Fruit fly (Drosophila melanogaster): ENCODE data around the gene Mhc.

The Mhc gene

dm6 chr2L:16798705-16799104, 32.3 kb downstream of the Mhc start, which contains the start of gene Ugt37D1 (continued):
- TF ChIP-seq CG3065 (GFP tag; optimal IDR thresholded peaks at IDR 0.05) = no peak
- TF ChIP-seq tx (GFP tag; optimal IDR thresholded peaks at IDR 0.05) = no peak
- no peak for TF ChIP-seq Vsx1 (GFP tag; optimal IDR thresholded peaks at IDR 0.05)
- no peak for TF ChIP-seq cas (GFP tag; IDR thresholded peaks at IDR 0.05)
- no peak for TF ChIP-seq Nf-YA (GFP tag; IDR thresholded peaks at IDR 0.05)
- no peak for TF ChIP-seq CG8388 (GFP tag; optimal IDR thresholded peaks at IDR 0.05)
- no peak for TF ChIP-seq CG5180 (GFP tag; optimal IDR thresholded peaks at IDR 0.05)
- TF ChIP-seq Dip2 (GFP tag; IDR thresholded peaks at IDR 0.05) = no peak
- no peak for TF ChIP-seq chn (GFP tag; optimal IDR thresholded peaks at IDR 0.05)
- no peak for TF ChIP-seq CG2120 (GFP tag; optimal IDR thresholded peaks at IDR 0.05)
- no peak for TF ChIP-seq sens-2 (GFP tag; IDR thresholded peaks at IDR 0.05)
- TF ChIP-seq CG17361 (GFP tag; IDR thresholded peaks at IDR 0.05) = no peak
- TF ChIP-seq gt (GFP tag; IDR thresholded peaks at IDR 0.05) = no peak

DNA sequence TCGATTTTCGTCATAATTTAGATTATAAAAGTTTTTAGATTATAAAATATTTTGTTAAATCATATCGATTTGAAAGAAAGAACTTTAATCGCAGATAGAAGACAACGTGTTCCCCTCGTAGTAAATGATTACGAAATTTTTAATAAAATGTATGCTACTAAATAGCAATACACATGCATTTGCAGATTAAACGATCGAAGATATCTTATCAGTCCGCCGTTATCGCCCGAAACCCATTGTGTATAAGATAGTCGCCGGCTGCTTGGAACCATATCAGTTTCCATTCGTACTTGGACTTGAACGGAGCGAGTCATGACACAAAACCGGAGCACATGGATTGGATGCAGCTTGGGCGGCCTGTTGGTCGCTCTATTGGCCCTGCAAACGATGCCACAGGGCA, 33.1 kb downstream of the Mhc start:
- TF ChIP-seq Med (GFP tag) (peak; percentile 15), grn (GFP tag; optimal IDR thresholded peaks at IDR 0.05) (peak; percentile 73), CG13296 (GFP tag; optimal IDR thresholded peaks at IDR 0.05) (no peak), CG10321 (GFP tag; IDR thresholded peaks at IDR 0.05) (no peak), usp (GFP tag; optimal IDR thresholded peaks at IDR 0.05) (no peak), Mad (GFP tag; optimal IDR thresholded peaks at IDR 0.05) (no peak), dmrt99B (tag; optimal IDR thresholded peaks at IDR 0.05) (no peak), inv (GFP tag; IDR thresholded peaks at IDR 0.05; ENCODE audit: partially characterized antibody) (no peak), vvl (GFP tag; IDR thresholded peaks at IDR 0.05) (no peak), knrl (GFP tag; IDR thresholded peaks at IDR 0.05; ENCODE audit: partially characterized antibody) (no peak), CG34376 (GFP tag; optimal IDR thresholded peaks at IDR 0.05) (peak; percentile 16), CG10462 (GFP tag; optimal IDR thresholded peaks at IDR 0.05) (no peak), bbx (GFP tag; IDR thresholded peaks at IDR 0.05; ENCODE audit: partially characterized antibody) (no peak), CG12744 (GFP tag; optimal IDR thresholded peaks at IDR 0.05) (no peak), slp2 (GFP tag; optimal IDR thresholded peaks at IDR 0.05) (no peak), caup (GFP tag; optimal IDR thresholded peaks at IDR 0.05; ENCODE audit: severe bottlenecking) (no peak), sug (tag; optimal IDR thresholded peaks at IDR 0.05) (peak; percentile 31), jigr1 (GFP tag; IDR thresholded peaks at IDR 0.05) (no peak), Elba2 (GFP tag; optimal IDR thresholded peaks at IDR 0.05) (no peak), nau (GFP tag; optimal IDR thresholded peaks at IDR 0.05) (no peak), GATAe (GFP tag; conservative IDR thresholded peaks at IDR 0.05) (peak; percentile 93), slbo (GFP tag; IDR thresholded peaks at IDR 0.05) (no peak), CG6791 (GFP tag; IDR thresholded peaks at IDR 0.05; ENCODE audit: partially characterized antibody) (no peak), mld (GFP tag; IDR thresholded peaks at IDR 0.05; ENCODE audit: partially characterized antibody) (no peak), Jarid2 (GFP tag; optimal IDR thresholded peaks at IDR 0.05) (peak; percentile 17), shn (GFP tag; optimal IDR thresholded peaks at IDR 0.05) (no peak), mirr (GFP tag; optimal IDR thresholded peaks at IDR 0.05) (peak; percentile 91), hkb (optimal IDR thresholded peaks at IDR 0.05) (no peak), hkb (GFP tag; IDR thresholded peaks at IDR 0.05) (no peak), C15 (GFP tag; IDR thresholded peaks at IDR 0.05) (no peak), CG7372 (GFP tag; IDR thresholded peaks at IDR 0.05) (no peak), CG11085 (GFP tag; IDR thresholded peaks at IDR 0.05) (no peak), Meics (GFP tag; optimal IDR thresholded peaks at IDR 0.05) (no peak), exex (tag; optimal IDR thresholded peaks at IDR 0.05) (peak; percentile 90)

Measured in whole organism, embryonic.